Fruit fly (Drosophila melanogaster) whole organism, embryonic: Measurements from ENCODE around the gene CG31178.

Experiments
- Abd-B ChIP-seq: fragments of 200-800 bp; sonication (Bioruptor generic); optimal IDR thresholded peaks from 2 replicates; lab custom pipeline; 2018; ENCODE audit warnings: missing biosample characterization, mild to moderate bottlenecking, missing genetic modification characterization, moderate library complexity
- B-H2 ChIP-seq: fragments of 200-800 bp; sonication (Bioruptor generic); optimal IDR thresholded peaks from 2 replicates; lab custom pipeline; 2018; ENCODE audit warnings: missing biosample characterization, mild to moderate bottlenecking, missing genetic modification characterization
- BtbVII ChIP-seq: fragments of 200-800 bp; sonication (Bioruptor generic); optimal IDR thresholded peaks from 3 replicates; lab custom pipeline; 2017; ENCODE audit warnings: missing biosample characterization, mild to moderate bottlenecking, missing genetic modification characterization
- CG10274 ChIP-seq: fragments of 200-800 bp; sonication (Bioruptor generic); optimal IDR thresholded peaks from 3 replicates; lab custom pipeline; 2017; ENCODE audit warnings: missing biosample characterization, mild to moderate bottlenecking, missing genetic modification characterization
- CG11504 ChIP-seq: fragments of 200-800 bp; sonication (Bioruptor generic); optimal IDR thresholded peaks from 3 replicates; lab custom pipeline; 2019; ENCODE audit warnings: missing biosample characterization, mild to moderate bottlenecking, missing genetic modification characterization, moderate library complexity
- CG11560 ChIP-seq: fragments of 200-800 bp; sonication (Bioruptor generic); IDR thresholded peaks from 3 replicates; pipeline ENCODE4 v1.3.6; 2022; ENCODE audit warnings: missing biosample characterization, missing genetic modification characterization
- CG12219 ChIP-seq: fragments of 200-800 bp; sonication (Bioruptor generic); optimal IDR thresholded peaks from 3 replicates; lab custom pipeline; 2018; ENCODE audit warnings: missing biosample characterization, mild to moderate bottlenecking, missing genetic modification characterization
- CG13287 ChIP-seq: fragments of 200-800 bp; sonication (Bioruptor generic); IDR thresholded peaks from 2 replicates; pipeline ENCODE4 v1.3.6; 2022; ENCODE audit warnings: missing biosample characterization, missing genetic modification characterization; ENCODE audit not compliant: partially characterized antibody
- CG13624 ChIP-seq: fragments of 200-800 bp; sonication (Bioruptor generic); optimal IDR thresholded peaks from 2 replicates; lab custom pipeline; 2016; ENCODE audit warnings: missing biosample characterization, missing genetic modification characterization
- CG14050 ChIP-seq: fragments of 200-800 bp; sonication (Bioruptor generic); IDR thresholded peaks from 3 replicates; pipeline ENCODE4 v1.3.6; 2022; ENCODE audit warnings: missing biosample characterization, missing genetic modification characterization
- CG15011 ChIP-seq: fragments of 200-800 bp; sonication (Bioruptor generic); optimal IDR thresholded peaks from 3 replicates; lab custom pipeline; 2018; ENCODE audit warnings: missing biosample characterization, mild to moderate bottlenecking, missing genetic modification characterization
- CG2712 ChIP-seq: fragments of 200-800 bp; optimal IDR thresholded peaks from 3 replicates; lab custom pipeline; 2019; ENCODE audit warnings: missing biosample characterization, mild to moderate bottlenecking, missing genetic modification characterization, moderate library complexity
- CG2875 ChIP-seq: fragments of 200-800 bp; sonication (Bioruptor generic); optimal IDR thresholded peaks from 2 replicates; lab custom pipeline; 2017; ENCODE audit warnings: missing biosample characterization, mild to moderate bottlenecking, missing genetic modification characterization, missing genetic modification reagents
- CG31365 ChIP-seq: fragments of 200-800 bp; sonication (Bioruptor generic); optimal IDR thresholded peaks from 2 replicates; lab custom pipeline; 2018; ENCODE audit warnings: missing biosample characterization, mild to moderate bottlenecking, missing genetic modification characterization
- CG32772 ChIP-seq: fragments of 200-800 bp; sonication (Bioruptor generic); IDR thresholded peaks from 2 replicates; pipeline ENCODE4 v1.3.6; 2022; ENCODE audit warnings: missing biosample characterization, missing genetic modification characterization
- CG4282 ChIP-seq: fragments of 200-800 bp; sonication (Bioruptor generic); optimal IDR thresholded peaks from 2 replicates; lab custom pipeline; 2016; ENCODE audit warnings: missing biosample characterization, missing genetic modification characterization
- CG4424 ChIP-seq: fragments of 200-800 bp; sonication (Bioruptor generic); optimal IDR thresholded peaks from 3 replicates; lab custom pipeline; 2016; ENCODE audit warnings: missing biosample characterization, missing genetic modification characterization
- CG4617 ChIP-seq: fragments of 200-800 bp; sonication (Bioruptor generic); optimal IDR thresholded peaks from 3 replicates; lab custom pipeline; 2016; ENCODE audit warnings: missing biosample characterization, missing genetic modification characterization, borderline replicate concordance
- CG5953 ChIP-seq: fragments of 200-800 bp; sonication (Bioruptor generic); IDR thresholded peaks from 2 replicates; pipeline ENCODE4 v1.3.6; 2022; ENCODE audit warnings: missing biosample characterization, missing genetic modification characterization
- CG6175 ChIP-seq: fragments of 200-800 bp; sonication (Bioruptor generic); IDR thresholded peaks from 3 replicates; pipeline ENCODE4 v1.3.6; 2022; ENCODE audit warnings: missing biosample characterization, missing genetic modification characterization
- CG6765 ChIP-seq: fragments of 200-800 bp; sonication (Bioruptor generic); optimal IDR thresholded peaks from 3 replicates; lab custom pipeline; 2017; ENCODE audit warnings: missing biosample characterization, mild to moderate bottlenecking, missing genetic modification characterization
- CG7271 ChIP-seq: fragments of 200-800 bp; sonication (Bioruptor generic); optimal IDR thresholded peaks from 2 replicates; lab custom pipeline; 2018; ENCODE audit warnings: missing biosample characterization, mild to moderate bottlenecking, missing genetic modification characterization, moderate library complexity
- CG7928 ChIP-seq: fragments of 200-800 bp; sonication (Bioruptor generic); optimal IDR thresholded peaks from 2 replicates; lab custom pipeline; 2017; ENCODE audit warnings: missing biosample characterization, mild to moderate bottlenecking, missing genetic modification characterization
- Doc3 ChIP-seq: fragments of 200-800 bp; sonication (Bioruptor generic); IDR thresholded peaks from 3 replicates; pipeline ENCODE4 v1.3.6; 2022; ENCODE audit warnings: missing biosample characterization, missing genetic modification characterization; ENCODE audit not compliant: partially characterized antibody
- HLHmδ ChIP-seq: fragments of 200-800 bp; sonication (Bioruptor generic); optimal IDR thresholded peaks from 2 replicates; lab custom pipeline; 2018; ENCODE audit warnings: missing biosample characterization, mild to moderate bottlenecking, missing genetic modification characterization, moderate library complexity
- Hey ChIP-seq: fragments of 200-800 bp; sonication (Bioruptor generic); optimal IDR thresholded peaks from 3 replicates; lab custom pipeline; 2018; ENCODE audit warnings: missing biosample characterization, mild to moderate bottlenecking, missing genetic modification characterization
- Hmr ChIP-seq: fragments of 200-800 bp; sonication (Bioruptor generic); optimal IDR thresholded peaks from 3 replicates; lab custom pipeline; 2017; ENCODE audit warnings: mild to moderate bottlenecking, missing biosample characterization, missing genetic modification reagents, missing genetic modification characterization
- Hmx ChIP-seq: fragments of 200-800 bp; sonication (Bioruptor generic); optimal IDR thresholded peaks from 2 replicates; lab custom pipeline; 2016; ENCODE audit warnings: missing biosample characterization, missing genetic modification characterization
- Myb ChIP-seq: fragments of 200-800 bp; sonication (Bioruptor generic); optimal IDR thresholded peaks from 2 replicates; lab custom pipeline; 2016; ENCODE audit warnings: missing biosample characterization, missing genetic modification characterization
- Nf-YB ChIP-seq: fragments of 200-800 bp; sonication (Bioruptor generic); optimal IDR thresholded peaks from 3 replicates; lab custom pipeline; 2019; ENCODE audit warnings: missing biosample characterization, mild to moderate bottlenecking, missing genetic modification characterization, moderate library complexity
- Ravus ChIP-seq: fragments of 200-800 bp; sonication (Bioruptor generic); IDR thresholded peaks from 2 replicates; pipeline ENCODE4 v1.3.6; 2022; ENCODE audit warnings: missing biosample characterization, missing genetic modification characterization
- Sry-δ ChIP-seq: fragments of 200-800 bp; sonication (Bioruptor generic); optimal IDR thresholded peaks from 2 replicates; lab custom pipeline; 2016; ENCODE audit warnings: missing biosample characterization, missing genetic modification characterization
- Trl ChIP-seq, 3 experiments: fragments of >200 bp in 2 of 3; fragments of 200-800 bp in 1 of 3; sonication (Bioruptor generic) in 1 of 3; optimal IDR thresholded peaks; 2 replicates in 1 of 3; 3 replicates in 2 of 3; lab custom pipeline; 2016 to 2017; ENCODE audit warnings: missing biosample characterization in 1 of 3, missing genetic modification characterization in 1 of 3
- ac ChIP-seq: fragments of 200-800 bp; sonication (Bioruptor generic); optimal IDR thresholded peaks from 3 replicates; lab custom pipeline; 2017; ENCODE audit warnings: missing biosample characterization, mild to moderate bottlenecking, missing genetic modification characterization
- amos ChIP-seq: fragments of 200-800 bp; sonication (Bioruptor generic); IDR thresholded peaks from 2 replicates; pipeline ENCODE4 v1.3.6; 2022; ENCODE audit warnings: missing biosample characterization, missing genetic modification characterization; ENCODE audit not compliant: partially characterized antibody
- bigmax ChIP-seq: fragments of 200-800 bp; sonication (Bioruptor generic); optimal IDR thresholded peaks from 2 replicates; lab custom pipeline; 2018; ENCODE audit warnings: missing biosample characterization, mild to moderate bottlenecking, missing genetic modification characterization
- crc ChIP-seq: fragments of 200-800 bp; sonication (Bioruptor generic); optimal IDR thresholded peaks from 2 replicates; lab custom pipeline; 2016; ENCODE audit warnings: missing biosample characterization, missing genetic modification characterization
- gcm2 ChIP-seq: fragments of 200-800 bp; sonication (Bioruptor generic); optimal IDR thresholded peaks from 2 replicates; lab custom pipeline; 2016; ENCODE audit warnings: missing biosample characterization, missing genetic modification characterization
- gt ChIP-seq: fragments of 200-800 bp; sonication (Bioruptor generic); IDR thresholded peaks from 2 replicates; pipeline ENCODE4 v1.3.6; 2022; ENCODE audit warnings: missing biosample characterization, missing genetic modification characterization
- hth ChIP-seq: fragments of >200 bp; optimal IDR thresholded peaks from 2 replicates; lab custom pipeline; 2017; ENCODE audit warnings: inconsistent platforms
- ken ChIP-seq: fragments of 200-800 bp; sonication (Bioruptor generic); IDR thresholded peaks from 3 replicates; pipeline ENCODE4 v1.3.6; 2022; ENCODE audit warnings: missing biosample characterization, missing genetic modification characterization
- kni ChIP-seq: fragments of 200-800 bp; sonication (Bioruptor generic); optimal IDR thresholded peaks from 3 replicates; lab custom pipeline; 2017; ENCODE audit warnings: mild to moderate bottlenecking, missing biosample characterization, missing genetic modification reagents, missing genetic modification characterization
- knrl ChIP-seq: fragments of 200-800 bp; sonication (Bioruptor generic); IDR thresholded peaks from 3 replicates; pipeline ENCODE4 v1.3.6; 2022; ENCODE audit warnings: missing biosample characterization, missing genetic modification characterization; ENCODE audit not compliant: partially characterized antibody
- otp ChIP-seq: fragments of 200-800 bp; sonication (Bioruptor generic); IDR thresholded peaks from 3 replicates; pipeline ENCODE4, ENCODE4 v1.3.6; 2022; ENCODE audit warnings: missing biosample characterization, missing genetic modification characterization
- pho ChIP-seq: fragments of 200-800 bp; sonication (Bioruptor generic); optimal IDR thresholded peaks from 2 replicates; lab custom pipeline; 2016; ENCODE audit warnings: missing biosample characterization, missing genetic modification characterization
- run ChIP-seq: fragments of 200-800 bp; sonication (Bioruptor generic); optimal IDR thresholded peaks from 3 replicates; lab custom pipeline; 2018; ENCODE audit warnings: missing biosample characterization, mild to moderate bottlenecking, missing genetic modification characterization
- salm ChIP-seq: fragments of 200-800 bp; sonication (Bioruptor generic); optimal IDR thresholded peaks from 2 replicates; lab custom pipeline; 2018; ENCODE audit warnings: missing biosample characterization, mild to moderate bottlenecking, missing genetic modification characterization
- sima ChIP-seq: fragments of 200-800 bp; sonication (Bioruptor generic); optimal IDR thresholded peaks from 2 replicates; lab custom pipeline; 2016; ENCODE audit warnings: missing biosample characterization, missing genetic modification characterization
- stwl ChIP-seq: fragments of 200-800 bp; sonication (Bioruptor generic); optimal IDR thresholded peaks from 3 replicates; lab custom pipeline; 2018; ENCODE audit warnings: missing biosample characterization, mild to moderate bottlenecking, missing genetic modification characterization, moderate library complexity
- ttk ChIP-seq: fragments of 200-800 bp; sonication (Bioruptor generic); IDR thresholded peaks from 2 replicates; pipeline ENCODE4 v2.1.2; 2022; ENCODE audit warnings: missing biosample characterization, missing genetic modification characterization
- zen2 ChIP-seq: fragments of 200-800 bp; sonication (Bioruptor generic); IDR thresholded peaks from 3 replicates; pipeline ENCODE4 v1.3.6; 2022; ENCODE audit warnings: missing biosample characterization, missing genetic modification characterization; ENCODE audit not compliant: partially characterized antibody

CG31178 gene

dm6 chr3R:21864992-21865391 lies 8.5 kb upstream of the CG31178 start, which contains the start of gene lsn (continued):
- TF ChIP-seq CG5953 (GFP tag; lab: Robert Waterston, UW) (no peak), Ravus (GFP tag; lab: Robert Waterston, UW) (no peak), bigmax (no peak), salm (no peak), Sry-δ (GFP tag; lab: Kevin White, UChicago) (no peak), Nf-YB (peak; percentile 13), pho (GFP tag; lab: Kevin White, UChicago) (no peak), gt (GFP tag; lab: Robert Waterston, UW) (no peak), B-H2 (no peak), CG2712 (tag; lab: Kevin White, UChicago) (peak; percentile 2), kni (GFP tag; lab: Kevin White, UChicago) (no peak), CG2875 (GFP tag; lab: Kevin White, UChicago) (peak; percentile 49), CG4424 (GFP tag; lab: Kevin White, UChicago) (no peak), BtbVII (GFP tag; lab: Kevin White, UChicago) (no peak), HLHmδ (GFP tag; lab: Kevin White, UChicago) (no peak), zen2 (GFP tag; lab: Robert Waterston, UW) (no peak), CG12219 (GFP tag; lab: Kevin White, UChicago) (no peak), CG13287 (GFP tag; lab: Robert Waterston, UW) (no peak), hth (lab: Kevin White, UChicago) (no peak), CG6765 (no peak), Trl (optimal IDR thresholded peaks at IDR 0.05; lab: Kevin White, UChicago) (no peak), Trl (GFP tag; optimal IDR thresholded peaks at IDR 0.05; lab: Kevin White, UChicago) (no peak), Myb (GFP tag; lab: Kevin White, UChicago) (no peak), CG13624 (GFP tag; lab: Kevin White, UChicago) (no peak), crc (no peak), CG32772 (GFP tag; lab: Robert Waterston, UW) (no peak), Hmx (GFP tag; lab: Kevin White, UChicago) (no peak), ac (GFP tag; lab: Kevin White, UChicago) (peak; percentile 13), run (tag; lab: Kevin White, UChicago) (no peak), CG7271 (tag; lab: Kevin White, UChicago) (no peak), CG10274 (GFP tag; lab: Kevin White, UChicago) (no peak), CG7928 (GFP tag; lab: Kevin White, UChicago) (no peak), CG4617 (GFP tag; lab: Kevin White, UChicago) (peak; percentile 36), amos (GFP tag; lab: Robert Waterston, UW) (no peak), stwl (tag; lab: Kevin White, UChicago) (peak; percentile 8), CG11560 (no peak), CG15011 (GFP tag; lab: Kevin White, UChicago) (no peak), CG31365 (tag; lab: Kevin White, UChicago) (no peak), knrl (GFP tag; lab: Robert Waterston, UW) (no peak), CG4282 (GFP tag; lab: Kevin White, UChicago) (no peak), gcm2 (no peak), Doc3 (GFP tag; lab: Robert Waterston, UW) (no peak), Hmr (GFP tag; lab: Kevin White, UChicago) (peak; percentile 11), ttk (GFP tag; lab: Robert Waterston, UW) (no peak), Hey (tag; lab: Kevin White, UChicago) (no peak), CG14050 (GFP tag; lab: Robert Waterston, UW) (no peak), otp (GFP tag; lab: Robert Waterston, UW) (no peak), CG6175 (GFP tag; lab: Robert Waterston, UW) (no peak), Abd-B (no peak), sima (no peak), ken (GFP tag; lab: Robert Waterston, UW) (no peak), CG11504 (tag; lab: Kevin White, UChicago) (no peak)
